Fruit fly (Drosophila melanogaster) whole organism, embryonic: Measurements from ENCODE around the gene Appl.

ENCODE experiments used
- Bteb2 ChIP-seq: fragments of 200-800 bp; sonication (Bioruptor generic); optimal IDR thresholded peaks from 2 replicates; lab custom pipeline; 2016; ENCODE audit warnings: missing biosample characterization, missing genetic modification characterization
- CG10147 ChIP-seq: fragments of 200-800 bp; sonication (Bioruptor generic); optimal IDR thresholded peaks from 2 replicates; lab custom pipeline; 2019; ENCODE audit warnings: missing biosample characterization, mild to moderate bottlenecking, missing genetic modification characterization, moderate library complexity
- CG10267 ChIP-seq: fragments of 200-800 bp; sonication (Bioruptor generic); optimal IDR thresholded peaks from 2 replicates; lab custom pipeline; 2018; ENCODE audit warnings: missing biosample characterization, mild to moderate bottlenecking, missing genetic modification characterization, moderate library complexity
- CG10959 ChIP-seq: fragments of 200-800 bp; sonication (Bioruptor generic); IDR thresholded peaks from 2 replicates; pipeline ENCODE4 v1.3.6; 2022; ENCODE audit warnings: missing biosample characterization, missing genetic modification characterization
- CG11093 ChIP-seq: fragments of 200-800 bp; sonication (Bioruptor generic); IDR thresholded peaks from 3 replicates; pipeline ENCODE4 v1.3.6; 2022; ENCODE audit warnings: missing biosample characterization, missing genetic modification characterization
- CG11696 ChIP-seq: fragments of 200-800 bp; sonication (Bioruptor generic); IDR thresholded peaks from 2 replicates; pipeline ENCODE4 v1.3.6; 2022; ENCODE audit warnings: missing biosample characterization, missing genetic modification characterization
- CG12236 ChIP-seq: fragments of 200-800 bp; sonication (Bioruptor generic); optimal IDR thresholded peaks from 2 replicates; lab custom pipeline; 2016; ENCODE audit warnings: missing biosample characterization, missing genetic modification characterization
- CG13287 ChIP-seq: fragments of 200-800 bp; sonication (Bioruptor generic); IDR thresholded peaks from 2 replicates; pipeline ENCODE4 v1.3.6; 2022; ENCODE audit warnings: missing biosample characterization, missing genetic modification characterization; ENCODE audit not compliant: partially characterized antibody
- CG13775 ChIP-seq: fragments of 200-800 bp; sonication (Bioruptor generic); optimal IDR thresholded peaks from 3 replicates; lab custom pipeline; 2017; ENCODE audit warnings: missing biosample characterization, mild to moderate bottlenecking, missing genetic modification characterization
- CG17361 ChIP-seq: fragments of 200-800 bp; sonication (Bioruptor generic); IDR thresholded peaks from 3 replicates; pipeline ENCODE4 v1.3.6; 2022; ENCODE audit warnings: missing biosample characterization, missing genetic modification characterization
- CG17385 ChIP-seq: fragments of 200-800 bp; sonication (Bioruptor generic); optimal IDR thresholded peaks from 3 replicates; lab custom pipeline; 2018; ENCODE audit warnings: missing biosample characterization, mild to moderate bottlenecking, missing genetic modification characterization
- CG33213 ChIP-seq: fragments of 200-800 bp; sonication (Bioruptor generic); optimal IDR thresholded peaks from 3 replicates; lab custom pipeline; 2016; ENCODE audit warnings: missing biosample characterization, missing genetic modification characterization
- CG34224 ChIP-seq: fragments of 200-800 bp; sonication (Bioruptor generic); IDR thresholded peaks from 3 replicates; pipeline ENCODE4 v1.3.6; 2022; ENCODE audit warnings: missing biosample characterization, missing genetic modification characterization; ENCODE audit not compliant: partially characterized antibody
- CG3847 ChIP-seq: fragments of 200-800 bp; sonication (Bioruptor generic); IDR thresholded peaks from 2 replicates; pipeline ENCODE4 v1.3.6; 2022; ENCODE audit warnings: missing biosample characterization, missing genetic modification characterization
- CG43689 ChIP-seq: fragments of 200-800 bp; sonication (Bioruptor generic); IDR thresholded peaks from 2 replicates; pipeline ENCODE4 v1.3.6; 2022; ENCODE audit warnings: missing biosample characterization, missing genetic modification characterization
- CG6272 ChIP-seq: fragments of 200-800 bp; sonication (Bioruptor generic); IDR thresholded peaks from 2 replicates; pipeline ENCODE4 v1.3.6; 2022; ENCODE audit warnings: missing biosample characterization, missing genetic modification characterization
- CG8290 ChIP-seq, 3 experiments: fragments of 200-800 bp; sonication (Bioruptor generic); optimal IDR thresholded peaks; 2 replicates each; lab custom pipeline; 2016 to 2019; ENCODE audit warnings: missing biosample characterization in 3 of 3, missing genetic modification characterization in 3 of 3, mild to moderate bottlenecking in 2 of 3, moderate library complexity in 1 of 3
- CG8944 ChIP-seq: fragments of 200-800 bp; sonication (Bioruptor generic); optimal IDR thresholded peaks from 3 replicates; lab custom pipeline; 2016; ENCODE audit warnings: missing biosample characterization, missing genetic modification characterization
- CG9727 ChIP-seq: fragments of 200-800 bp; sonication (Bioruptor generic); optimal IDR thresholded peaks from 3 replicates; lab custom pipeline; 2017; ENCODE audit warnings: missing biosample characterization, mild to moderate bottlenecking, missing genetic modification characterization
- CG9797 ChIP-seq: fragments of 200-800 bp; sonication (Bioruptor generic); optimal IDR thresholded peaks from 3 replicates; lab custom pipeline; 2018; ENCODE audit warnings: missing biosample characterization, mild to moderate bottlenecking, missing genetic modification characterization
- D ChIP-seq, 2 experiments: fragments of 200-800 bp in 1 of 2; fragments of >200 bp in 1 of 2; sonication (Bioruptor generic) in 1 of 2; optimal IDR thresholded peaks; 2 replicates in 1 of 2; 3 replicates in 1 of 2; lab custom pipeline; 2017; ENCODE audit warnings: mild to moderate bottlenecking in 1 of 2, missing biosample characterization in 1 of 2, missing genetic modification characterization in 1 of 2, missing genetic modification reagents in 1 of 2
- Deaf1 ChIP-seq: fragments of 200-800 bp; optimal IDR thresholded peaks from 3 replicates; lab custom pipeline; 2019; ENCODE audit warnings: missing biosample characterization, mild to moderate bottlenecking, missing genetic modification characterization, moderate library complexity
- Dp ChIP-seq: fragments of 200-800 bp; sonication (Bioruptor generic); optimal IDR thresholded peaks from 2 replicates; lab custom pipeline; 2018; ENCODE audit warnings: missing biosample characterization, mild to moderate bottlenecking, missing genetic modification characterization, moderate library complexity
- H15 ChIP-seq: fragments of 200-800 bp; sonication (Bioruptor generic); IDR thresholded peaks from 3 replicates; pipeline ENCODE4 v1.3.6; 2022; ENCODE audit warnings: missing biosample characterization, missing genetic modification characterization
- HmgZ ChIP-seq: fragments of 200-800 bp; sonication (Bioruptor generic); optimal IDR thresholded peaks from 2 replicates; lab custom pipeline; 2018; ENCODE audit warnings: missing biosample characterization, mild to moderate bottlenecking, missing genetic modification characterization
- MESR4 ChIP-seq: fragments of 200-800 bp; sonication (Bioruptor generic); optimal IDR thresholded peaks from 2 replicates; lab custom pipeline; 2018; ENCODE audit warnings: missing biosample characterization, mild to moderate bottlenecking, missing genetic modification characterization, moderate library complexity
- Med ChIP-seq: fragments of 200-800 bp; sonication (Bioruptor generic); peaks from one replicate; lab custom pipeline; 2016; ENCODE audit warnings: missing biosample characterization, missing genetic modification characterization, mild to moderate bottlenecking, inconsistent platforms, moderate library complexity
- NC2β ChIP-seq: fragments of 200-800 bp; sonication (Bioruptor generic); optimal IDR thresholded peaks from 2 replicates; lab custom pipeline; 2016; ENCODE audit warnings: missing biosample characterization, missing genetic modification characterization
- Nf-YC ChIP-seq: fragments of 200-800 bp; optimal IDR thresholded peaks from 3 replicates; lab custom pipeline; 2019; ENCODE audit warnings: missing biosample characterization, mild to moderate bottlenecking, missing genetic modification characterization, moderate library complexity
- Rfx ChIP-seq: fragments of 200-800 bp; sonication (Bioruptor generic); IDR thresholded peaks from 2 replicates; pipeline ENCODE4 v1.3.6; 2022; ENCODE audit warnings: missing biosample characterization, missing genetic modification characterization
- amos ChIP-seq: fragments of 200-800 bp; sonication (Bioruptor generic); IDR thresholded peaks from 2 replicates; pipeline ENCODE4 v1.3.6; 2022; ENCODE audit warnings: missing biosample characterization, missing genetic modification characterization; ENCODE audit not compliant: partially characterized antibody
- ato ChIP-seq: fragments of 200-800 bp; sonication (Bioruptor generic); IDR thresholded peaks from 2 replicates; pipeline ENCODE4 v1.3.6; 2022; ENCODE audit warnings: missing biosample characterization, missing genetic modification characterization; ENCODE audit not compliant: partially characterized antibody
- bcd ChIP-seq: fragments of 200-800 bp; sonication (Bioruptor generic); optimal IDR thresholded peaks from 2 replicates; lab custom pipeline; 2017; ENCODE audit warnings: missing biosample characterization, mild to moderate bottlenecking, missing genetic modification characterization
- bsh ChIP-seq, 2 experiments: fragments of 200-800 bp; sonication (Bioruptor generic); optimal IDR thresholded peaks; 2 replicates each; lab custom pipeline; 2017 to 2018; ENCODE audit warnings: mild to moderate bottlenecking in 2 of 2, missing biosample characterization in 2 of 2, missing genetic modification characterization in 2 of 2, moderate library complexity in 1 of 2
- dpn ChIP-seq, 2 experiments: fragments of 200-800 bp; sonication (Bioruptor generic); optimal IDR thresholded peaks; 3 replicates each; lab custom pipeline; 2016; ENCODE audit warnings: missing biosample characterization in 2 of 2, missing genetic modification characterization in 2 of 2
- gt ChIP-seq: fragments of 200-800 bp; sonication (Bioruptor generic); IDR thresholded peaks from 2 replicates; pipeline ENCODE4 v1.3.6; 2022; ENCODE audit warnings: missing biosample characterization, missing genetic modification characterization
- h ChIP-seq: fragments of >200 bp; optimal IDR thresholded peaks from 2 replicates; lab custom pipeline; 2017
- hb ChIP-seq: fragments of 200-800 bp; sonication (Bioruptor generic); IDR thresholded peaks from 3 replicates; pipeline ENCODE4 v1.3.6; 2022; ENCODE audit warnings: missing biosample characterization, missing genetic modification characterization; ENCODE audit not compliant: partially characterized antibody
- hbn ChIP-seq: fragments of 200-800 bp; sonication (Bioruptor generic); IDR thresholded peaks from 2 replicates; pipeline ENCODE4 v1.3.6; 2022; ENCODE audit warnings: missing biosample characterization, missing genetic modification characterization; ENCODE audit not compliant: partially characterized antibody
- jumu ChIP-seq: fragments of 200-800 bp; sonication (Bioruptor generic); optimal IDR thresholded peaks from 3 replicates; lab custom pipeline; 2016; ENCODE audit warnings: missing biosample characterization, missing genetic modification characterization
- nerfin-2 ChIP-seq: fragments of 200-800 bp; sonication (Bioruptor generic); IDR thresholded peaks from 2 replicates; pipeline ENCODE4 v1.3.6; 2022; ENCODE audit warnings: missing biosample characterization, missing genetic modification characterization; ENCODE audit not compliant: partially characterized antibody
- pros ChIP-seq: fragments of 200-800 bp; sonication (Bioruptor generic); optimal IDR thresholded peaks from 3 replicates; lab custom pipeline; 2019; ENCODE audit warnings: missing biosample characterization, mild to moderate bottlenecking, missing genetic modification characterization, moderate library complexity
- schlank ChIP-seq: fragments of 200-800 bp; sonication (Bioruptor generic); optimal IDR thresholded peaks from 2 replicates; lab custom pipeline; 2018; ENCODE audit warnings: missing biosample characterization, mild to moderate bottlenecking, missing genetic modification characterization
- sd ChIP-seq: fragments of 200-800 bp; sonication (Bioruptor generic); optimal IDR thresholded peaks from 3 replicates; lab custom pipeline; 2018; ENCODE audit warnings: missing biosample characterization, mild to moderate bottlenecking, missing genetic modification characterization, moderate library complexity
- sob ChIP-seq: fragments of 200-800 bp; sonication (Bioruptor generic); IDR thresholded peaks from 2 replicates; pipeline ENCODE4 v1.3.6; 2022; ENCODE audit warnings: missing biosample characterization, missing genetic modification characterization
- tap ChIP-seq: fragments of 200-800 bp; optimal IDR thresholded peaks from 3 replicates; lab custom pipeline; 2019; ENCODE audit warnings: missing biosample characterization, mild to moderate bottlenecking, missing genetic modification characterization, moderate library complexity
- tio ChIP-seq: fragments of 200-800 bp; sonication (Bioruptor generic); optimal IDR thresholded peaks from 2 replicates; lab custom pipeline; 2017; ENCODE audit warnings: missing biosample characterization, missing genetic modification characterization, inconsistent platforms
- vvl ChIP-seq: fragments of 200-800 bp; sonication (Bioruptor generic); IDR thresholded peaks from 2 replicates; pipeline ENCODE4 v1.3.6; 2022; ENCODE audit warnings: missing biosample characterization, missing genetic modification characterization
- wek ChIP-seq: fragments of 200-800 bp; sonication (Bioruptor generic); optimal IDR thresholded peaks from 3 replicates; lab custom pipeline; 2018; ENCODE audit warnings: missing biosample characterization, mild to moderate bottlenecking, missing genetic modification characterization, moderate library complexity
- zfh2 ChIP-seq: fragments of 200-800 bp; sonication (Bioruptor generic); optimal IDR thresholded peaks from 2 replicates; lab custom pipeline; 2016; ENCODE audit warnings: missing biosample characterization, missing genetic modification characterization

The Appl gene

dm6 chrX:617477-617795, 87.1 kb downstream of the Appl start (continued):
- TF ChIP-seq pros (GFP tag; lab: Kevin White, UChicago) (no peak), ato (GFP tag; lab: Robert Waterston, UW) (peak; percentile 74), dpn (GFP tag; optimal IDR thresholded peaks at IDR 0.05; lab: Kevin White, UChicago) (peak in 1 of 2 experiments; percentile 3), h (lab: Kevin White, UChicago) (no peak), tap (no peak), CG9727 (GFP tag; lab: Kevin White, UChicago) (no peak), Dp (GFP tag; lab: Kevin White, UChicago) (peak; percentile 84), CG6272 (GFP tag; lab: Robert Waterston, UW) (no peak), CG13287 (GFP tag; lab: Robert Waterston, UW) (peak; percentile 81), jumu (GFP tag; lab: Kevin White, UChicago) (no peak), CG34224 (GFP tag; lab: Robert Waterston, UW) (peak; percentile 71), hbn (GFP tag; lab: Robert Waterston, UW) (peak; percentile 76), tio (GFP tag; lab: Kevin White, UChicago) (no peak), bcd (GFP tag; lab: Kevin White, UChicago) (no peak), Med (peak; percentile 82), CG17361 (no peak), CG8944 (GFP tag; lab: Kevin White, UChicago) (no peak), schlank (tag; lab: Kevin White, UChicago) (no peak), bsh (GFP tag; optimal IDR thresholded peaks at IDR 0.05; lab: Kevin White, UChicago) (no peak), CG10959 (no peak), CG8290 (GFP tag; optimal IDR thresholded peaks at IDR 0.05; lab: Kevin White, UChicago) (no peak), CG8290 (tag; optimal IDR thresholded peaks at IDR 0.05; lab: Kevin White, UChicago) (peak in 1 of 2 experiments; percentile 68), CG17385 (GFP tag; lab: Kevin White, UChicago) (no peak), nerfin-2 (peak; percentile 42; the same call in 1 of the 2 replicates), Bteb2 (no peak), amos (GFP tag; lab: Robert Waterston, UW) (peak; percentile 87), CG11093 (GFP tag; lab: Robert Waterston, UW) (no peak), Nf-YC (tag; lab: Kevin White, UChicago) (no peak), CG13775 (GFP tag; lab: Kevin White, UChicago) (no peak), H15 (GFP tag; lab: Robert Waterston, UW) (no peak), D (optimal IDR thresholded peaks at IDR 0.05; lab: Kevin White, UChicago) (no peak), D (GFP tag; optimal IDR thresholded peaks at IDR 0.05; lab: Kevin White, UChicago) (no peak), Rfx (GFP tag; lab: Robert Waterston, UW) (peak; percentile 50), sd (tag; lab: Kevin White, UChicago) (no peak), CG33213 (GFP tag; lab: Kevin White, UChicago) (no peak), CG11696 (GFP tag; lab: Robert Waterston, UW) (no peak), sob (GFP tag; lab: Robert Waterston, UW) (0 out of 2 replicates have a peak, but pooled peaks have one; percentile 11), CG9797 (GFP tag; lab: Kevin White, UChicago) (peak; percentile 38), wek (GFP tag; lab: Kevin White, UChicago) (no peak), CG43689 (no peak), CG3847 (peak; percentile 34; the same call in 1 of the 2 replicates), hb (GFP tag; lab: Robert Waterston, UW) (0 out of 3 replicates have a peak, but pooled peaks have one; percentile 59), zfh2 (GFP tag; lab: Kevin White, UChicago) (peak; percentile 35), gt (no peak), NC2β (GFP tag; lab: Kevin White, UChicago) (no peak), HmgZ (tag; lab: Kevin White, UChicago) (peak; percentile 41), Deaf1 (tag; lab: Kevin White, UChicago) (peak; percentile 62), vvl (GFP tag; lab: Robert Waterston, UW) (no peak), MESR4 (GFP tag; lab: Kevin White, UChicago) (peak; percentile 35), CG10147 (GFP tag; lab: Kevin White, UChicago) (no peak), CG12236 (no peak), CG10267 (tag; lab: Kevin White, UChicago) (peak; percentile 95)
